Fruit fly (Drosophila melanogaster) whole organism, adult: ENCODE measurements around the gene atms.

Source experiments
- CG12768 ChIP-seq: fragments of 200-800 bp; sonication (Bioruptor generic); optimal IDR thresholded peaks from 2 replicates; lab custom pipeline; 2017; ENCODE audit warnings: missing biosample characterization, missing genetic modification characterization, mild to moderate bottlenecking, moderate library complexity, missing genetic modification reagents
- CG14711 ChIP-seq: fragments of 200-800 bp; sonication (Bioruptor generic); optimal IDR thresholded peaks from 2 replicates; lab custom pipeline; 2018; ENCODE audit warnings: missing biosample characterization, mild to moderate bottlenecking, missing genetic modification characterization, moderate library complexity
- Clk ChIP-seq: fragments of 200-800 bp; sonication (Bioruptor generic); optimal IDR thresholded peaks from 2 replicates; lab custom pipeline; 2017; ENCODE audit warnings: missing biosample characterization, missing genetic modification characterization
- bab1 ChIP-seq: fragments of 200-800 bp; sonication (Bioruptor generic); optimal IDR thresholded peaks from 3 replicates; lab custom pipeline; 2019; ENCODE audit warnings: missing biosample characterization, mild to moderate bottlenecking, missing genetic modification characterization, moderate library complexity
- cic ChIP-seq: fragments of 200-800 bp; sonication (Bioruptor generic); optimal IDR thresholded peaks from 2 replicates; lab custom pipeline; 2017; ENCODE audit warnings: missing biosample characterization, mild to moderate bottlenecking, missing genetic modification characterization, moderate library complexity
- kay ChIP-seq: fragments of 200-800 bp; sonication (Bioruptor generic); peaks from one replicate; lab custom pipeline; 2016; ENCODE audit warnings: missing biosample characterization, missing genetic modification characterization, borderline replicate concordance
- tj ChIP-seq: fragments of 200-800 bp; sonication (Bioruptor generic); optimal IDR thresholded peaks from 3 replicates; lab custom pipeline; 2017; ENCODE audit warnings: missing biosample characterization, mild to moderate bottlenecking, missing genetic modification characterization, moderate library complexity
- toe ChIP-seq: fragments of 200-800 bp; sonication (Bioruptor generic); optimal IDR thresholded peaks from 2 replicates; lab custom pipeline; 2016; ENCODE audit warnings: missing biosample characterization, missing genetic modification characterization

DNA sequence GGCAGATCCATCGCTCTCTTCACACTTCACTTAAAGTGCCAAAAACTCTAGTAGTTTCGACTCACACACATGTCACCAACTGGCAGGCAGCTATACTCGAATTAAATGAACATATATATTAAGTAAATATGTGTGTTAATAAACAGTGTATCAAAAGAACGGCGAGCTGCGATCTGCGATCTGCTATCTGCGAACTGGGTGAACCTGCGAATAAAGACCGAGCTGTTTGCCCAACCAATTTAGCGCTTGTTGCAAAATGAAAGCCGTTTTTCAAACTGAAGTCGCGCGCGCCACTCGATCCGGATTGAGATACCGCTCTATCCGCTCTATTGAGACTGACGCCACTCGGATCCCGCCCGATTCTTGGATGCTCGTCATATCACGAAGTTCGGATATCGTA, 23.3 kb downstream of the atms start, which contains the start of gene CG44098:
- no peak for TF ChIP-seq tj (GFP tag; lab: Kevin White, UChicago)
- TF ChIP-seq cic (GFP tag; lab: Kevin White, UChicago): no peak
- TF ChIP-seq CG14711 (tag; lab: Kevin White, UChicago): no peak
- TF ChIP-seq kay: no peak
- no peak for TF ChIP-seq CG12768
- TF ChIP-seq Clk: no peak
- no peak for TF ChIP-seq toe (GFP tag; lab: Kevin White, UChicago)
- TF ChIP-seq bab1: no peak
